Worm (Caenorhabditis elegans) whole organism, late embryonic: Measurements from ENCODE around the gene cyn-10.

ENCODE experiments used
- K09A11.1 ChIP-seq: sonication (generic microtip); optimal IDR thresholded peaks from 2 replicates; lab custom pipeline; 2017; ENCODE audit warnings: antibody characterized with exemption, mild to moderate bottlenecking, missing genetic modification characterization, missing compliant biosample characterization; ENCODE audit not compliant: insufficient read depth
- Y22D7AL.16 ChIP-seq: sonication (generic microtip); optimal IDR thresholded peaks from 2 replicates; lab custom pipeline; 2016; ENCODE audit warnings: missing genetic modification characterization, missing compliant biosample characterization
- ceh-2 ChIP-seq: sonication (generic microtip); optimal IDR thresholded peaks from 2 replicates; lab custom pipeline; 2016; ENCODE audit warnings: missing genotype, missing genetic modification characterization, missing compliant biosample characterization
- hlh-8 ChIP-seq: sonication (generic microtip); optimal IDR thresholded peaks from 2 replicates; lab custom pipeline; 2016; ENCODE audit warnings: missing genotype, missing genetic modification characterization, missing compliant biosample characterization
- nfya-1 ChIP-seq: sonication (generic microtip); optimal IDR thresholded peaks from 2 replicates; lab custom pipeline; 2017; ENCODE audit warnings: missing genetic modification characterization, mild to moderate bottlenecking, missing compliant biosample characterization, antibody characterized with exemption, moderate library complexity
- zip-5 ChIP-seq: sonication (generic microtip); optimal IDR thresholded peaks from 2 replicates; lab custom pipeline; 2016; ENCODE audit warnings: missing genetic modification characterization, missing compliant biosample characterization

- no peak for TF ChIP-seq K09A11.1 (tag; lab: Kevin White, UChicago)
- TF ChIP-seq nfya-1 (tag; lab: Kevin White, UChicago) = no peak
- no peak for TF ChIP-seq ceh-2 (tag; lab: Kevin White, UChicago)
- TF ChIP-seq Y22D7AL.16 (tag; lab: Kevin White, UChicago) = no peak
- no peak for TF ChIP-seq hlh-8 (tag; lab: Kevin White, UChicago)
- TF ChIP-seq zip-5 (tag; lab: Kevin White, UChicago) = no peak
Observed at ce11 chrII:6935975-6936374, 22.8 kb upstream of the cyn-10 start.
